Worm (Caenorhabditis elegans): ENCODE results near the gene Y64H9A.2.
A peak's percentile ranks its signal among the peaks of the same experiment; 100 is the strongest.

The Y64H9A.2 gene

ce11 chrX:5022682-5023081 lies 21.1 kb upstream of the Y64H9A.2 start (continued):
- peak; percentile 91 for TF ChIP-seq ztf-28 (GFP tag; IDR thresholded peaks at IDR 0.05)
- TF ChIP-seq fkh-3 (tag; optimal IDR thresholded peaks at IDR 0.05): peak; percentile 43
- peak; percentile 27 for TF ChIP-seq F49E8.2 (tag; optimal IDR thresholded peaks at IDR 0.05; ENCODE audit: insufficient read depth)
- no peak for TF ChIP-seq dpl-1 (GFP tag; optimal IDR thresholded peaks at IDR 0.05)
- peak; percentile 22 for TF ChIP-seq lin-54 (GFP tag; optimal IDR thresholded peaks at IDR 0.05)
- TF ChIP-seq Y79H2A.3 (GFP tag; conservative IDR thresholded peaks at IDR 0.05): no peak
- TF ChIP-seq ceh-40 (GFP tag; IDR thresholded peaks at IDR 0.05): peak; percentile 55; the same call in 1 of the 2 replicates
- peak; percentile 47; the same call in 1 of the 2 replicates for TF ChIP-seq ekl-4 (GFP tag; IDR thresholded peaks at IDR 0.05)
- no peak for TF ChIP-seq akir-1 (GFP tag; optimal IDR thresholded peaks at IDR 0.05)
- peak; percentile 44; the same call in 1 of the 2 replicates for TF ChIP-seq rcor-1 (GFP tag; IDR thresholded peaks at IDR 0.05)
- 0 out of 2 replicates have a peak, but pooled peaks have one; percentile 46 for TF ChIP-seq attf-6 (GFP tag; IDR thresholded peaks at IDR 0.05)
- peak; percentile 53 for TF ChIP-seq ztf-18 (tag; optimal IDR thresholded peaks at IDR 0.05)
- peak; percentile 75 for TF ChIP-seq dox-1 (GFP tag; IDR thresholded peaks at IDR 0.05)
- no peak for TF ChIP-seq nhr-179 (tag; optimal IDR thresholded peaks at IDR 0.05)
- peak; percentile 77 for TF ChIP-seq hmg-20 (GFP tag; IDR thresholded peaks at IDR 0.05)
- TF ChIP-seq zim-3 (tag; optimal IDR thresholded peaks at IDR 0.05): peak; percentile 57
- no peak for TF ChIP-seq B0336.3 (GFP tag; IDR thresholded peaks at IDR 0.05)
- peak; percentile 14 for TF ChIP-seq T26A5.8 (tag; optimal IDR thresholded peaks at IDR 0.05)
- TF ChIP-seq hlh-12 (tag; optimal IDR thresholded peaks at IDR 0.05): no peak
- TF ChIP-seq K12H6.12 (tag; optimal IDR thresholded peaks at IDR 0.05): peak; percentile 62
- TF ChIP-seq atf-7 (tag; optimal IDR thresholded peaks at IDR 0.05): peak; percentile 46
- peak; percentile 20; the same call in 1 of the 2 replicates for TF ChIP-seq Y56A3A.18 (GFP tag; IDR thresholded peaks at IDR 0.05)
- no peak for TF ChIP-seq C06A6.2 (GFP tag; conservative IDR thresholded peaks at IDR 0.05)
- TF ChIP-seq lsl-1 (GFP tag; optimal IDR thresholded peaks at IDR 0.05): peak; percentile 2
- TF ChIP-seq B0035.1 (tag; optimal IDR thresholded peaks at IDR 0.05): no peak
- no peak for TF ChIP-seq sptf-2 (GFP tag; optimal IDR thresholded peaks at IDR 0.05)
- no peak for TF ChIP-seq ztf-6 (GFP tag; IDR thresholded peaks at IDR 0.05)
- TF ChIP-seq tbp1 (GFP tag; optimal IDR thresholded peaks at IDR 0.05): peak; percentile 94
- TF ChIP-seq ceh-100 (GFP tag; IDR thresholded peaks at IDR 0.05): peak; percentile 37; the same call in 1 of the 2 replicates
- peak; percentile 70 for TF ChIP-seq snpc-1.3 (tag; optimal IDR thresholded peaks at IDR 0.05; ENCODE audit: insufficient read depth)
- TF ChIP-seq him-1 (tag; optimal IDR thresholded peaks at IDR 0.05): peak; percentile 83
- TF ChIP-seq snpc-4 (GFP tag; optimal IDR thresholded peaks at IDR 0.05): peak; percentile 76
- peak in 1 of 4 experiments; percentile 71 for TF ChIP-seq snpc-4 (tag; optimal IDR thresholded peaks at IDR 0.05)
- TF ChIP-seq lin-26 (GFP tag; IDR thresholded peaks at IDR 0.05): peak; percentile 90
- peak; percentile 96 for TF ChIP-seq B0261.1 (tag; optimal IDR thresholded peaks at IDR 0.05)
- no peak for TF ChIP-seq hlh-26 (GFP tag; conservative IDR thresholded peaks at IDR 0.05)
- TF ChIP-seq pha-4 (tag; optimal IDR thresholded peaks at IDR 0.05): no peak
- TF ChIP-seq mel-28 (tag; optimal IDR thresholded peaks at IDR 0.05; ENCODE audit: borderline replicate concordance): peak; percentile 35
- TF ChIP-seq F39B2.1 (GFP tag; IDR thresholded peaks at IDR 0.05): no peak
- TF ChIP-seq pbrm-1 (GFP tag; IDR thresholded peaks at IDR 0.05): peak; percentile 90
- no peak; the same call in 1 of the 2 replicates for TF ChIP-seq Y53G8AR.9 (GFP tag; conservative IDR thresholded peaks at IDR 0.05)
- no peak for TF ChIP-seq hsf-1 (GFP tag; IDR thresholded peaks at IDR 0.05)
- TF ChIP-seq F37B4.10 (GFP tag; IDR thresholded peaks at IDR 0.05): no peak
- TF ChIP-seq aptf-2 (GFP tag; conservative IDR thresholded peaks at IDR 0.05): peak; percentile 54; the same call in 1 of the 2 replicates
- peak; percentile 58 for TF ChIP-seq ceh-27 (GFP tag; optimal IDR thresholded peaks at IDR 0.05)
- no peak for TF ChIP-seq F10E7.11 (tag; optimal IDR thresholded peaks at IDR 0.05)
- peak; percentile 87 for TF ChIP-seq F23B12.7 (tag; optimal IDR thresholded peaks at IDR 0.05; ENCODE audit: insufficient read depth)
- peak; percentile 83 for TF ChIP-seq hmg-1.2 (GFP tag; IDR thresholded peaks at IDR 0.05)
- no peak for TF ChIP-seq xnd-1 (tag; optimal IDR thresholded peaks at IDR 0.05)

Measured in whole organism, young adult.